Worm (Caenorhabditis elegans) whole organism, L2 larva: ENCODE results near the gene clp-9.

ENCODE experiments used
- aly-2 ChIP-seq: fragments of 150-350 bp; optimal IDR thresholded peaks from 2 replicates; lab custom pipeline; 2014; ENCODE audit warnings: missing biosample characterization, missing genetic modification characterization
- ama-1 ChIP-seq: fragments of 150-350 bp; optimal IDR thresholded peaks from 2 replicates; lab custom pipeline; 2018; ENCODE audit warnings: inconsistent platforms
- ceh-16 ChIP-seq: fragments of 150-350 bp; optimal IDR thresholded peaks from 2 replicates; lab custom pipeline; 2014; ENCODE audit warnings: missing biosample characterization, missing genetic modification characterization
- fos-1 ChIP-seq: fragments of 150-350 bp; optimal IDR thresholded peaks from 2 replicates; lab custom pipeline; 2014; ENCODE audit warnings: missing biosample characterization, missing genetic modification characterization
- lin-13 ChIP-seq: fragments of 150-350 bp; optimal IDR thresholded peaks from 2 replicates; lab custom pipeline; 2014; ENCODE audit warnings: missing biosample characterization, missing genetic modification reagents, missing genetic modification characterization
- nhr-11 ChIP-seq: fragments of 150-350 bp; optimal IDR thresholded peaks from 2 replicates; lab custom pipeline; 2014; ENCODE audit warnings: missing biosample characterization, missing genetic modification characterization
- nhr-21 ChIP-seq: fragments of 150-350 bp; optimal IDR thresholded peaks from 2 replicates; lab custom pipeline; 2014; ENCODE audit warnings: missing biosample characterization, missing genetic modification characterization
- nhr-23 ChIP-seq: fragments of 150-350 bp; optimal IDR thresholded peaks from 2 replicates; lab custom pipeline; 2014; ENCODE audit warnings: missing biosample characterization, missing genetic modification reagents, missing genetic modification characterization
- nhr-6 ChIP-seq: fragments of 150-350 bp; optimal IDR thresholded peaks from 2 replicates; lab custom pipeline; 2014; ENCODE audit warnings: missing biosample characterization, missing genetic modification characterization
- sem-4 ChIP-seq: fragments of 150-350 bp; optimal IDR thresholded peaks from 2 replicates; lab custom pipeline; 2014; ENCODE audit warnings: missing biosample characterization, missing genetic modification reagents, missing genetic modification characterization
- snpc-4 ChIP-seq: fragments of 150-350 bp; optimal IDR thresholded peaks from 2 replicates; lab custom pipeline; 2014; ENCODE audit warnings: missing biosample characterization, missing genetic modification characterization
- unc-62 ChIP-seq: fragments of 150-350 bp; optimal IDR thresholded peaks from 2 replicates; lab custom pipeline; 2014; ENCODE audit warnings: missing biosample characterization, missing genetic modification reagents, missing genetic modification characterization

DNA sequence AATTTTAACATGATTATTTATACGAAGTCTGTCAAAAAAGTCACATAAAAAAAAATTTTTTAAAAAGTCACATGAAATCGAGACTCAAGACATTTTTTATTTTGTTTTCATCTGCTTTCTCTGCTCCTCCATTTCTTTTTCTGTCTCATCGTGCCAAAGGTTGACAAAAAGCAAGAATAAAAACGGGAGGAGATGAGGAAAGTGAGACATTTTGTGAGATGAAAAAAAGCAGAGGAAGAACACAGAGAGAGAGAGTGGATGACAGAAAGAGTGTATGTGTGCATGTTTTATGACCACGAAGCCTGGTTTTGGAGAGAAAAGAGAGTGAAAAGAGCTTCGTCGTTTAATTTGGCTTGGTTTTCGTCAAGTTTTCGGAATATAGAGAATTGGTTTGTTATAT, 32.0 kb downstream of the clp-9 start:
- TF ChIP-seq lin-13 (GFP tag; lab: Kevin White, UChicago) (no peak), aly-2 (tag; lab: Kevin White, UChicago) (no peak), nhr-11 (tag; lab: Kevin White, UChicago) (no peak), ama-1 (lab: Kevin White, UChicago) (no peak), nhr-6 (tag; lab: Kevin White, UChicago) (no peak), snpc-4 (tag; lab: Kevin White, UChicago) (no peak), nhr-21 (no peak), sem-4 (tag; lab: Kevin White, UChicago) (no peak), fos-1 (no peak), ceh-16 (tag; lab: Kevin White, UChicago) (no peak), nhr-23 (tag; lab: Kevin White, UChicago) (no peak), unc-62 (no peak)
